Fruit fly (Drosophila melanogaster) whole organism, embryonic: ENCODE measurements around the gene CG42329.
A peak's percentile ranks its signal among the peaks of the same experiment; 100 is the strongest.

Source experiments
- CG11504 ChIP-seq: fragments of 200-800 bp; sonication (Bioruptor generic); optimal IDR thresholded peaks from 3 replicates; lab custom pipeline; 2019; ENCODE audit warnings: missing biosample characterization, mild to moderate bottlenecking, missing genetic modification characterization, moderate library complexity
- CG12155 ChIP-seq: fragments of 200-800 bp; sonication (Bioruptor generic); optimal IDR thresholded peaks from 3 replicates; lab custom pipeline; 2016; ENCODE audit warnings: missing biosample characterization, missing genetic modification characterization
- CG4424 ChIP-seq: fragments of 200-800 bp; sonication (Bioruptor generic); optimal IDR thresholded peaks from 3 replicates; lab custom pipeline; 2016; ENCODE audit warnings: missing biosample characterization, missing genetic modification characterization
- CG8290 ChIP-seq, 3 experiments: fragments of 200-800 bp; sonication (Bioruptor generic); optimal IDR thresholded peaks; 2 replicates each; lab custom pipeline; 2016 to 2019; ENCODE audit warnings: missing biosample characterization in 3 of 3, missing genetic modification characterization in 3 of 3, mild to moderate bottlenecking in 2 of 3, moderate library complexity in 1 of 3
- Gsc ChIP-seq: fragments of 200-800 bp; sonication (Bioruptor generic); IDR thresholded peaks from 2 replicates; pipeline ENCODE4 v1.3.6; 2022; ENCODE audit warnings: missing biosample characterization, missing genetic modification characterization
- HLH4C ChIP-seq: fragments of 200-800 bp; sonication (Bioruptor generic); IDR thresholded peaks from 3 replicates; pipeline ENCODE4 v1.3.6; 2022; ENCODE audit warnings: missing biosample characterization, missing genetic modification characterization; ENCODE audit not compliant: partially characterized antibody
- h ChIP-seq: fragments of >200 bp; optimal IDR thresholded peaks from 2 replicates; lab custom pipeline; 2017
- pan ChIP-seq, 4 experiments: fragments of >200 bp in 3 of 4; fragments of 200-800 bp in 1 of 4; sonication (Bioruptor generic) in 1 of 4; optimal IDR thresholded peaks in 3 of 4; IDR thresholded peaks in 1 of 4; 2 replicates each; pipeline versions ENCODE4 v1.3.6 to Lab custom; 2017 to 2022; ENCODE audit warnings: missing biosample characterization in 2 of 4, missing genetic modification characterization in 2 of 4, mixed read lengths in 1 of 4
- psq ChIP-seq: fragments of 200-800 bp; sonication (Bioruptor generic); optimal IDR thresholded peaks from 2 replicates; lab custom pipeline; 2017; ENCODE audit warnings: missing biosample characterization, missing genetic modification characterization
- wek ChIP-seq: fragments of 200-800 bp; sonication (Bioruptor generic); optimal IDR thresholded peaks from 3 replicates; lab custom pipeline; 2018; ENCODE audit warnings: missing biosample characterization, mild to moderate bottlenecking, missing genetic modification characterization, moderate library complexity
- zfh2 ChIP-seq: fragments of 200-800 bp; sonication (Bioruptor generic); optimal IDR thresholded peaks from 2 replicates; lab custom pipeline; 2016; ENCODE audit warnings: missing biosample characterization, missing genetic modification characterization

DNA sequence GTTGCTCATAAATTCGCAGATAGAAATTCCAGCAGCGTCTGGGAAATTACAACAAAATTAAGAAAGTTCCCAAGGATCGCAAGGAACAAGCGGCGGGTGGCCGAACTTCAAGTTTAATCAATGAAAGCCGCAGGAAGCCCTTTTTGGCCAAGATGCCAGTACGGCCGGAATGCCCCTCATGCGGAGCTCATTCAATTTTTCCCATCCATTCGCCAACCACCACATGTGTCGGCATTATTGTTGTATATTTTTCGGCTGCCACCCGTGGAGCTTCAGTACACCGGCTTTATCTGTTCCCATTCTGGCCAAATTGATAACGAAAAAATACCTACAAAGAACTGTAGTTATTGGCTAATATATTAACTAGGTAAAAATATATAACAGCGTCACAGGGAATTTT lies 7.6 kb upstream of the CG42329 start:
- no peak for TF ChIP-seq CG4424 (GFP tag; lab: Kevin White, UChicago)
- TF ChIP-seq zfh2 (GFP tag; lab: Kevin White, UChicago) = no peak
- no peak for TF ChIP-seq pan (optimal IDR thresholded peaks at IDR 0.05; lab: Kevin White, UChicago)
- no peak for TF ChIP-seq pan (GFP tag; optimal IDR thresholded peaks at IDR 0.05 in 1 of 2, IDR thresholded peaks at IDR 0.05 in 1 of 2)
- no peak for TF ChIP-seq CG8290 (GFP tag; optimal IDR thresholded peaks at IDR 0.05; lab: Kevin White, UChicago)
- TF ChIP-seq CG8290 (tag; optimal IDR thresholded peaks at IDR 0.05; lab: Kevin White, UChicago) = peak in 1 of 2 experiments; percentile 11
- no peak for TF ChIP-seq CG11504 (tag; lab: Kevin White, UChicago)
- no peak for TF ChIP-seq psq (GFP tag; lab: Kevin White, UChicago)
- TF ChIP-seq HLH4C = no peak
- peak; percentile 76 for TF ChIP-seq wek (GFP tag; lab: Kevin White, UChicago)
- no peak for TF ChIP-seq h (lab: Kevin White, UChicago)
- TF ChIP-seq Gsc (GFP tag; lab: Robert Waterston, UW) = no peak
- TF ChIP-seq CG12155 (GFP tag; lab: Kevin White, UChicago) = no peak
